Fruit fly (Drosophila melanogaster) whole organism: ENCODE data around the gene Nubp2.

Experiments used
- CG8478 ChIP-seq: fragments of >200 bp; optimal IDR thresholded peaks from 2 replicates; lab custom pipeline; 2018; ENCODE audit warnings: inconsistent platforms
- Dll ChIP-seq: fragments of >200 bp; optimal IDR thresholded peaks from 2 replicates; lab custom pipeline; 2017
- EcR ChIP-seq, 2 experiments: fragments of >200 bp; optimal IDR thresholded peaks; 2 replicates each; lab custom pipeline; 2017; ENCODE audit warnings: missing biosample characterization in 2 of 2, missing genetic modification characterization in 2 of 2, missing genetic modification reagents in 2 of 2
- pan ChIP-seq: fragments of >200 bp; optimal IDR thresholded peaks from 2 replicates; lab custom pipeline; 2017
- psq ChIP-seq: fragments of >200 bp; optimal IDR thresholded peaks from 2 replicates; lab custom pipeline; 2017
- usp ChIP-seq: fragments of >200 bp; optimal IDR thresholded peaks from 2 replicates; lab custom pipeline; 2017; ENCODE audit warnings: missing biosample characterization, missing genetic modification characterization, mixed read lengths

The Nubp2 gene

DNA sequence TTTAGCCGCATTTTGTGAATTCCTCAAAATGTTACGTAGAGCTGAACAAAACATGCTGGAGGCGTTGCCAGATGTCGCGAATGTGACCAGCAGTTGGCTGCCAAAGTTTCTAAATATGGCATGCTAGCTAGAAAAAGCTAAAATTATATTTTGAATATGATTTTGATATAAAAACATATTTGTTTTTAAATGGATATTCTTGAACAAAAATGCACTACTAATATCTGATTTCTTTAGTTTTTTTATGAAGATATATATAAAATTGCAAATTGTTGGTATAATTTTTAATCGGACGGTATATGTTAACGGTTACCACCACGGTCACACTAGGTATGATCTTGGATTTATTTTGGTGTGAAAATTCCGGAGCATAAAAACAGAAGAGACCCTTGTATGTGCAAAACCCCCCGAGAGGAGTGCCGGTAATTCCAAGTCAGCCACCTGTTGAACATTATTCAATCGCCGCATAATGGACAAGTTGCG is 5.6 kb upstream of the Nubp2 start, which contains the start of the genes mTerf3 and CG5104:
mTerf3 (minus strand) TSS at position 86 of the 483 bp plus-strand sequence.
CG5104 (plus strand) TSS at position 323 of the 483 bp plus-strand sequence.
- TF ChIP-seq CG8478, result no peak
- no peak for TF ChIP-seq EcR (GFP tag; optimal IDR thresholded peaks at IDR 0.05; lab: Kevin White, UChicago)
- TF ChIP-seq Dll (lab: Kevin White, UChicago), result no peak
- no peak for TF ChIP-seq psq
- no peak for TF ChIP-seq usp (GFP tag; lab: Kevin White, UChicago)
- TF ChIP-seq pan (lab: Kevin White, UChicago), result no peak

dm6 chr3L:20524409-20525010 is 1.9 kb upstream of the Nubp2 start:
- no peak for TF ChIP-seq psq
- no peak for TF ChIP-seq Dll (lab: Kevin White, UChicago)
- TF ChIP-seq pan (lab: Kevin White, UChicago), result no peak
- TF ChIP-seq CG8478, result no peak

DNA sequence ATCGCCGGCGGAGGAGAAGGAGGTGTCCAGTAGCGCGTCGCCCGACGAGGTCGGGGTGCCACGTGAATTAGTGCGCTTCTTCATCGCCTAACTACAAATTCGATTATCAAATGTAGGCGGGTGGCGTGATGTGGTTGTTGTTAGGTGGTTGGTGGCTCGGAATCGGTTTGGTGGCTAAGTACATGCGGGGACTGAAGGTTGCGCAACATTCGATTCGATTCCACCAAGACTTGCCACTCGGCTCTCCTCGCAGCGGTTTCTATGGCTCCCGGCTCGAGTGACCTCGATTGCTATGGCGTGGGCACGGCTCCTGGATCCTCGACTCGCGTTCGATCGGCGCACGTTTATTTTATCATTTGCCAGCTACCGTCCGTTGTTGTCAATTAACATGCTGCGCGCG is 633 bp upstream of the Nubp2 start:
- TF ChIP-seq psq, result no peak
- TF ChIP-seq Dll (lab: Kevin White, UChicago), result no peak
- no peak for TF ChIP-seq CG8478
- TF ChIP-seq usp (GFP tag; lab: Kevin White, UChicago), result no peak

dm6 chr3L:20526143-20526195 is 407 bp upstream of the Nubp2 start, which contains the start of gene Pss:
Gene Pss, minus strand, starts transcription at chr3L:20526174.
- no peak for TF ChIP-seq psq
- no peak for TF ChIP-seq usp (GFP tag; lab: Kevin White, UChicago)
- no peak for TF ChIP-seq CG8478
- TF ChIP-seq pan (lab: Kevin White, UChicago), result no peak
- no peak for TF ChIP-seq EcR (GFP tag; optimal IDR thresholded peaks at IDR 0.05; lab: Kevin White, UChicago)
- TF ChIP-seq Dll (lab: Kevin White, UChicago), result no peak

DNA sequence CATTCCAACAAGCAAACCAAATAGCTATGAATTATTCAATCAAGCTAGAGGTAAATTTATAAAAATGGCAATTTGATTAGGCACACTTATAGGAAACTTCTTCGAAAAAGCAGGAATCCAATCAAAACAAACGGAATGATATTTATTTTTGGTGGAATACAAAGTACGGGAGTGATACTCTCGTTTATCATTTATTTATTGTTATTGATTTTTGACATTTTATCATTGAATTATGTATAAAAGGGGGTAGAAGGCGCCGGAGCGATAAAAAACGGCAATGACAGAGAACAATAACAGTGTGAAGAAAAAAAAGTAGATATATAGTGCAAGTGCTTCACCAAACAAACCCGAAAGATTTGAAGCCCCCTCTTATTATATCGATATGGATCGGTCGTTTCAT is 3.5 kb downstream of the Nubp2 start:
- TF ChIP-seq EcR (GFP tag; optimal IDR thresholded peaks at IDR 0.05; lab: Kevin White, UChicago) (no peak), usp (GFP tag; lab: Kevin White, UChicago) (no peak), Dll (lab: Kevin White, UChicago) (no peak), psq (no peak), CG8478 (no peak), pan (lab: Kevin White, UChicago) (no peak)

DNA sequence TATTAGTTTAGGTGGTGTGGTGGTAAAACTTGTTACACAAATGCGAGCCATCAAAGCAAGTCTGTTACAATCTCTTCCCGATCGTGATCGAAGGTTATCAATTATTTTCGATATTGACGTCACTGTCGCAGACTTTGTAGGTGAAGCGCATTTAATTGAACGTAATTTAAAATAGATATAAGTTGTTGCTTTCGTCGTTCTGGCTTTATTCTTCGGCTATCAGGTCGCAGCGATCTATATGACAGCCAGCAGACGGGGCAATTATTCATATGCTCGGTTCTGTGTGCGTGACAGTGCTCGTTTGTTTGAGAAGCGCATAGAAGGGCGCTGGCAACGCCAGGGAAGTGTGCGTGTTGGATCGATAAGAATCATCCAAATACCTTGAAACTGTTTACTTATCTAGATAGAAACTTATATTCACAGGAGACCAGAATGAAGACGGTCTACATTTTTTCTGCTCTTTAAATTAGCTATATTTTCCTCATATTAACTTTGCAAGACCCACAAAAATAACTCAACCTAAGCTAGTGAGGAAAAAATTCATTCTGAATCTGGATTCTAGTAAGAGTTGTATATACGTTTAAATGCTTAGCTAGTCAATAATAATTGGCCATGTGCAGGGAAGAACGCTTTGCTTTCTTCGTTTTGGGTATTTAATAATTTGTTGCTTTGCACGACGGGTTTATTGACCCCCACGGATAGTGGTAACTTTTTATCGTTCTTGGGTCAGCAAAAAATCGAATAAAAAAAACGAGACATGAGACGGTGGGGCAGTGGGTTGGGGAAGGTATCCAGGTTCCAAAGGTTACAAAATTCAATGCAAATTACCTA is 4.2 kb downstream of the Nubp2 start:
- TF ChIP-seq EcR (GFP tag; optimal IDR thresholded peaks at IDR 0.05; lab: Kevin White, UChicago), result no peak
- no peak for TF ChIP-seq pan (lab: Kevin White, UChicago)
- TF ChIP-seq usp (GFP tag; lab: Kevin White, UChicago), result no peak
- TF ChIP-seq CG8478, result no peak
- no peak for TF ChIP-seq Dll (lab: Kevin White, UChicago)
- no peak for TF ChIP-seq psq

- TF ChIP-seq pan (lab: Kevin White, UChicago) (no peak), CG8478 (no peak), EcR (GFP tag; optimal IDR thresholded peaks at IDR 0.05; lab: Kevin White, UChicago) (no peak), Dll (lab: Kevin White, UChicago) (no peak), usp (GFP tag; lab: Kevin White, UChicago) (no peak), psq (no peak)
Measured at dm6 chr3L:20531257-20531656, 4.9 kb downstream of the Nubp2 start.

- no peak for TF ChIP-seq usp (GFP tag; lab: Kevin White, UChicago)
- TF ChIP-seq EcR (GFP tag; optimal IDR thresholded peaks at IDR 0.05; lab: Kevin White, UChicago), result no peak
- TF ChIP-seq pan (lab: Kevin White, UChicago), result no peak
- no peak for TF ChIP-seq CG8478
- no peak for TF ChIP-seq Dll (lab: Kevin White, UChicago)
- no peak for TF ChIP-seq psq
Measured at dm6 chr3L:20533409-20533808, 7.0 kb downstream of the Nubp2 start, which contains the start of gene CG13250. Gene CG13250, plus strand, starts transcription at chr3L:20533709.

dm6 chr3L:20536919-20537318 is 10.5 kb downstream of the Nubp2 start:
- TF ChIP-seq EcR (GFP tag; optimal IDR thresholded peaks at IDR 0.05; lab: Kevin White, UChicago) (no peak), usp (GFP tag; lab: Kevin White, UChicago) (no peak)

dm6 chr3L:20537655-20538300 is 11.4 kb downstream of the Nubp2 start:
- TF ChIP-seq Dll (lab: Kevin White, UChicago), result no peak
- no peak for TF ChIP-seq pan (lab: Kevin White, UChicago)
- TF ChIP-seq EcR (GFP tag; optimal IDR thresholded peaks at IDR 0.05; lab: Kevin White, UChicago), result no peak
- no peak for TF ChIP-seq CG8478
- no peak for TF ChIP-seq usp (GFP tag; lab: Kevin White, UChicago)
- TF ChIP-seq psq, result no peak

DNA sequence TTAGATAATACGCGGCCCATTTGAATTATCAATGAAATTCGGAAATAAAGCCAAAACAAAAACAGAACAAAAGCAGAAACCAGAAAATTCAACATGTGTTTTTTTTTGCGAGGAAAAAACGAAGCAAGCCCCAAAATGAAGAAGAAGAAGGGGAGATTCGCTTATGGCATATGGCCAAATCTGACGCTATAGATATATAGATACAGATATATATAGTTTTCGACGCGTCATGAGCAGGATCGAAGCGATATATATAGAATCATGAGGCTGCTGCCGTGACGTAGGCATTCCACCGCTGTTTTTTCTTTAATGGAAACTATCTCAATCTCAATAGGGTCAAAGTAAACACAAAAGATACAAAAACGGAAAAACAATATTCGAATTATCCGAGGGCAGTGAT is 12.1 kb downstream of the Nubp2 start:
- TF ChIP-seq psq (no peak), pan (lab: Kevin White, UChicago) (no peak), EcR (GFP tag; optimal IDR thresholded peaks at IDR 0.05; lab: Kevin White, UChicago) (no peak), CG8478 (no peak), Dll (lab: Kevin White, UChicago) (no peak), usp (GFP tag; lab: Kevin White, UChicago) (no peak)
